Fruit fly (Drosophila melanogaster) whole organism, embryonic: Measurements from ENCODE around the gene CG16749.

Experiments
- Antp ChIP-seq: fragments of 200-800 bp; sonication (Bioruptor generic); optimal IDR thresholded peaks from 3 replicates; lab custom pipeline; 2016; ENCODE audit warnings: missing biosample characterization, missing genetic modification characterization
- CG10209 ChIP-seq: fragments of 200-800 bp; sonication (Bioruptor generic); optimal IDR thresholded peaks from 3 replicates; lab custom pipeline; 2017; ENCODE audit warnings: missing biosample characterization, mild to moderate bottlenecking, missing genetic modification characterization, missing genetic modification reagents
- CG12219 ChIP-seq: fragments of 200-800 bp; sonication (Bioruptor generic); optimal IDR thresholded peaks from 3 replicates; lab custom pipeline; 2018; ENCODE audit warnings: missing biosample characterization, mild to moderate bottlenecking, missing genetic modification characterization
- CG12391 ChIP-seq: fragments of 200-800 bp; sonication (Bioruptor generic); optimal IDR thresholded peaks from 3 replicates; lab custom pipeline; 2018; ENCODE audit warnings: missing biosample characterization, mild to moderate bottlenecking, missing genetic modification characterization, moderate library complexity
- CG13424 ChIP-seq: fragments of 200-800 bp; sonication (Bioruptor generic); optimal IDR thresholded peaks from 2 replicates; lab custom pipeline; 2019; ENCODE audit warnings: missing biosample characterization, mild to moderate bottlenecking, missing genetic modification characterization, moderate library complexity
- CG13894 ChIP-seq: fragments of 200-800 bp; sonication (Bioruptor generic); optimal IDR thresholded peaks from 3 replicates; lab custom pipeline; 2018; ENCODE audit warnings: missing biosample characterization, mild to moderate bottlenecking, missing genetic modification characterization, moderate library complexity
- CG14667 ChIP-seq: fragments of 200-800 bp; sonication (Bioruptor generic); IDR thresholded peaks from 2 replicates; pipeline ENCODE4 v1.3.6; 2022; ENCODE audit warnings: missing biosample characterization, missing genetic modification characterization
- CG14710 ChIP-seq: fragments of 200-800 bp; sonication (Bioruptor generic); optimal IDR thresholded peaks from 3 replicates; lab custom pipeline; 2019; ENCODE audit warnings: missing biosample characterization, mild to moderate bottlenecking, missing genetic modification characterization, moderate library complexity
- CG15269 ChIP-seq: fragments of 200-800 bp; sonication (Bioruptor generic); optimal IDR thresholded peaks from 2 replicates; lab custom pipeline; 2018; ENCODE audit warnings: missing biosample characterization, mild to moderate bottlenecking, missing genetic modification characterization, moderate library complexity
- CG17612 ChIP-seq: fragments of 200-800 bp; sonication (Bioruptor generic); IDR thresholded peaks from 2 replicates; pipeline ENCODE4 v1.3.6; 2022; ENCODE audit warnings: missing biosample characterization, missing genetic modification characterization
- CG17802 ChIP-seq: fragments of 200-800 bp; sonication (Bioruptor generic); optimal IDR thresholded peaks from 2 replicates; lab custom pipeline; 2018; ENCODE audit warnings: missing biosample characterization, mild to moderate bottlenecking, missing genetic modification characterization, moderate library complexity
- CG18262 ChIP-seq: fragments of 200-800 bp; optimal IDR thresholded peaks from 3 replicates; lab custom pipeline; 2019; ENCODE audit warnings: missing biosample characterization, mild to moderate bottlenecking, missing genetic modification characterization, moderate library complexity
- CG18599 ChIP-seq: fragments of 200-800 bp; sonication (Bioruptor generic); optimal IDR thresholded peaks from 3 replicates; lab custom pipeline; 2017; ENCODE audit warnings: missing biosample characterization, missing genetic modification characterization, mild to moderate bottlenecking, moderate library complexity, missing genetic modification reagents
- CG6813 ChIP-seq: fragments of 200-800 bp; sonication (Bioruptor generic); optimal IDR thresholded peaks from 2 replicates; lab custom pipeline; 2017; ENCODE audit warnings: missing biosample characterization, missing genetic modification characterization, mild to moderate bottlenecking, moderate library complexity, missing genetic modification reagents
- CG6854 ChIP-seq: fragments of 200-800 bp; sonication (Bioruptor generic); optimal IDR thresholded peaks from 3 replicates; lab custom pipeline; 2017; ENCODE audit warnings: missing biosample characterization, mild to moderate bottlenecking, missing genetic modification characterization
- Dp ChIP-seq: fragments of 200-800 bp; sonication (Bioruptor generic); optimal IDR thresholded peaks from 2 replicates; lab custom pipeline; 2018; ENCODE audit warnings: missing biosample characterization, mild to moderate bottlenecking, missing genetic modification characterization, moderate library complexity
- HmgZ ChIP-seq: fragments of 200-800 bp; sonication (Bioruptor generic); optimal IDR thresholded peaks from 2 replicates; lab custom pipeline; 2018; ENCODE audit warnings: missing biosample characterization, mild to moderate bottlenecking, missing genetic modification characterization
- Hmr ChIP-seq: fragments of 200-800 bp; sonication (Bioruptor generic); optimal IDR thresholded peaks from 3 replicates; lab custom pipeline; 2017; ENCODE audit warnings: mild to moderate bottlenecking, missing biosample characterization, missing genetic modification reagents, missing genetic modification characterization
- Hr78 ChIP-seq, 2 experiments: fragments of 200-800 bp in 1 of 2; fragments of >200 bp in 1 of 2; sonication (Bioruptor generic) in 1 of 2; optimal IDR thresholded peaks; 2 replicates each; lab custom pipeline; 2017 to 2019; ENCODE audit warnings: missing biosample characterization in 2 of 2, missing genetic modification characterization in 2 of 2, mild to moderate bottlenecking in 1 of 2, moderate library complexity in 1 of 2
- Kr ChIP-seq: fragments of 200-800 bp; sonication (Bioruptor generic); optimal IDR thresholded peaks from 2 replicates; lab custom pipeline; 2017; ENCODE audit warnings: missing biosample characterization, mild to moderate bottlenecking, missing genetic modification characterization
- Lhr ChIP-seq: fragments of 200-800 bp; sonication (Bioruptor generic); optimal IDR thresholded peaks from 3 replicates; lab custom pipeline; 2017; ENCODE audit warnings: mild to moderate bottlenecking, missing biosample characterization, missing genetic modification reagents, missing genetic modification characterization
- Mrtf ChIP-seq: fragments of 200-800 bp; sonication (Bioruptor generic); IDR thresholded peaks from 3 replicates; pipeline ENCODE4 v1.3.6; 2022; ENCODE audit warnings: missing biosample characterization, missing genetic modification characterization
- Ravus ChIP-seq: fragments of 200-800 bp; sonication (Bioruptor generic); IDR thresholded peaks from 2 replicates; pipeline ENCODE4 v1.3.6; 2022; ENCODE audit warnings: missing biosample characterization, missing genetic modification characterization
- Rfx ChIP-seq: fragments of 200-800 bp; sonication (Bioruptor generic); IDR thresholded peaks from 2 replicates; pipeline ENCODE4 v1.3.6; 2022; ENCODE audit warnings: missing biosample characterization, missing genetic modification characterization
- Ssrp ChIP-seq: fragments of 200-800 bp; sonication (Bioruptor generic); optimal IDR thresholded peaks from 2 replicates; lab custom pipeline; 2018; ENCODE audit warnings: missing biosample characterization, mild to moderate bottlenecking, missing genetic modification characterization, moderate library complexity
- Xbp1 ChIP-seq: fragments of 200-800 bp; sonication (Bioruptor generic); optimal IDR thresholded peaks from 3 replicates; lab custom pipeline; 2016; ENCODE audit warnings: missing biosample characterization, mild to moderate bottlenecking, missing genetic modification characterization
- cad ChIP-seq: fragments of >200 bp; optimal IDR thresholded peaks from 2 replicates; lab custom pipeline; 2017; ENCODE audit warnings: missing biosample characterization, missing genetic modification characterization
- cg ChIP-seq: fragments of 200-800 bp; sonication (Bioruptor generic); optimal IDR thresholded peaks from 3 replicates; lab custom pipeline; 2019; ENCODE audit warnings: missing biosample characterization, mild to moderate bottlenecking, missing genetic modification characterization, moderate library complexity
- chinmo ChIP-seq: fragments of 200-800 bp; sonication (Bioruptor generic); IDR thresholded peaks from 4 replicates; pipeline ENCODE4 v1.3.6; 2022; ENCODE audit warnings: missing biosample characterization, missing genetic modification characterization; ENCODE audit not compliant: partially characterized antibody
- dm ChIP-seq: fragments of 200-800 bp; sonication (Bioruptor generic); optimal IDR thresholded peaks from 3 replicates; lab custom pipeline; 2016; ENCODE audit warnings: missing biosample characterization, missing genetic modification characterization
- ems ChIP-seq: fragments of 200-800 bp; sonication (Bioruptor generic); optimal IDR thresholded peaks from 3 replicates; lab custom pipeline; 2016; ENCODE audit warnings: missing biosample characterization, missing genetic modification characterization
- fd102C ChIP-seq: fragments of 200-800 bp; sonication (Bioruptor generic); optimal IDR thresholded peaks from 2 replicates; lab custom pipeline; 2018; ENCODE audit warnings: missing biosample characterization, mild to moderate bottlenecking, missing genetic modification characterization, moderate library complexity
- gsb-n ChIP-seq: fragments of 200-800 bp; sonication (Bioruptor generic); optimal IDR thresholded peaks from 3 replicates; lab custom pipeline; 2018; ENCODE audit warnings: missing biosample characterization, mild to moderate bottlenecking, missing genetic modification characterization
- her ChIP-seq: fragments of 200-800 bp; sonication (Bioruptor generic); optimal IDR thresholded peaks from 2 replicates; lab custom pipeline; 2016; ENCODE audit warnings: missing biosample characterization, missing genetic modification characterization
- hkb ChIP-seq, 2 experiments: fragments of 200-800 bp in 1 of 2; fragments of >200 bp in 1 of 2; sonication (Bioruptor generic) in 1 of 2; IDR thresholded peaks in 1 of 2; optimal IDR thresholded peaks in 1 of 2; 2 replicates each; pipeline versions ENCODE4 v1.3.6 to Lab custom; 2017 to 2022; ENCODE audit warnings: missing biosample characterization in 1 of 2, missing genetic modification characterization in 1 of 2
- insv ChIP-seq, 2 experiments: fragments of 200-800 bp; sonication (Bioruptor generic); optimal IDR thresholded peaks; 3 replicates each; lab custom pipeline; 2016 to 2018; ENCODE audit warnings: missing biosample characterization in 2 of 2, missing genetic modification characterization in 2 of 2
- knrl ChIP-seq: fragments of 200-800 bp; sonication (Bioruptor generic); IDR thresholded peaks from 3 replicates; pipeline ENCODE4 v1.3.6; 2022; ENCODE audit warnings: missing biosample characterization, missing genetic modification characterization; ENCODE audit not compliant: partially characterized antibody
- otp ChIP-seq: fragments of 200-800 bp; sonication (Bioruptor generic); IDR thresholded peaks from 3 replicates; pipeline ENCODE4, ENCODE4 v1.3.6; 2022; ENCODE audit warnings: missing biosample characterization, missing genetic modification characterization
- pita ChIP-seq: fragments of 200-800 bp; sonication (Bioruptor generic); optimal IDR thresholded peaks from 2 replicates; lab custom pipeline; 2017; ENCODE audit warnings: missing biosample characterization, mild to moderate bottlenecking, missing genetic modification characterization
- pum ChIP-seq: fragments of 200-800 bp; sonication (Bioruptor generic); optimal IDR thresholded peaks from 2 replicates; lab custom pipeline; 2016; ENCODE audit warnings: missing biosample characterization, missing genetic modification characterization
- ranshi ChIP-seq: fragments of 200-800 bp; sonication (Bioruptor generic); IDR thresholded peaks from 2 replicates; pipeline ENCODE4 v1.3.6; 2022; ENCODE audit warnings: missing biosample characterization, missing genetic modification characterization
- sd ChIP-seq: fragments of 200-800 bp; sonication (Bioruptor generic); optimal IDR thresholded peaks from 3 replicates; lab custom pipeline; 2018; ENCODE audit warnings: missing biosample characterization, mild to moderate bottlenecking, missing genetic modification characterization, moderate library complexity
- slou ChIP-seq: fragments of 200-800 bp; sonication (Bioruptor generic); optimal IDR thresholded peaks from 3 replicates; lab custom pipeline; 2016; ENCODE audit warnings: missing biosample characterization, missing genetic modification characterization
- sqz ChIP-seq: fragments of 200-800 bp; sonication (Bioruptor generic); optimal IDR thresholded peaks from 3 replicates; lab custom pipeline; 2018; ENCODE audit warnings: missing biosample characterization, mild to moderate bottlenecking, missing genetic modification characterization
- tgo ChIP-seq: fragments of 200-800 bp; sonication (Bioruptor generic); IDR thresholded peaks from 3 replicates; pipeline ENCODE4 v1.3.6; 2022; ENCODE audit warnings: missing biosample characterization, missing genetic modification characterization
- ttk ChIP-seq: fragments of 200-800 bp; sonication (Bioruptor generic); IDR thresholded peaks from 2 replicates; pipeline ENCODE4 v2.1.2; 2022; ENCODE audit warnings: missing biosample characterization, missing genetic modification characterization
- tup ChIP-seq: fragments of 200-800 bp; sonication (Bioruptor generic); optimal IDR thresholded peaks from 2 replicates; lab custom pipeline; 2016; ENCODE audit warnings: missing biosample characterization, mild to moderate bottlenecking, missing genetic modification characterization, moderate library complexity

The CG16749 gene

DNA sequence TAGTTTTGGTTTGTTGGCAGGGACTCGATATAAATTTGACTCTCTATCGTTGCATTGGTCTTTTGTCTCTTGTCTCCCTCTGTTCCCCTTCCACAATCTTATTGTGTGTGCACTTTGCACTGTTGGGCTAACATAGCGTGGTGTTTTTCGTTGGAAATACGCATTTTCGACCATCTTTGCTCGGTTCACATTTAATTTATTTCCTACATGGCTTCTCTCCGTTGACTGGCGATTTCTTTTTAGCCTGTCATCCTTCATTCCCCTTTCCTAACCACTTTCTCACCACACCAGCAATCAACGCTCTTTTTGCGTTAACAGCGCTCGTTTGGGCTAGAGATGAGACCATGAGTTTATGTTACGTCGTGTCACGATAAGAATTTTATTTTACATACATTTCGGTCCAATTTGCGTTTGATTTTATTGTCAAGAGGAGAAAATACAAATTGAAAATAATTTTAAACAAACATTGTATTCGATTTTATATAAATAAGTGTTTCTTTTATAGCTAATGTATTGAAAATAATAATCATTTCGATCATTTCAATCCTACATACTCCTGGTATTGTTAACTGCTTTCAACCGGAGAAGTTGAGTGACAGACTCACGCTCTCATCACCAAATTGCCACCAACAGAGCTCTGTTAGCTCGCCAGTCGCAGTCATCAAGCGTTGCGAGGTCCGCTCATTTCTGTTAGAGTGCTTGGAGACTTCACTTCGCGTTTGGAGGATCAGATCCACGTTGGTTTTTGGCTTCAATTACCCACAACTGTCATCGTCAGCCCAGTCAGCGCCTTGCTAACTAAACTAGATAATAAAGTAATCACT lies 9.7 kb upstream of the CG16749 start (continued):
- TF ChIP-seq insv (GFP tag; optimal IDR thresholded peaks at IDR 0.05; lab: Kevin White, UChicago) (peak in 1 of 2 experiments; percentile 72), Xbp1 (GFP tag; lab: Kevin White, UChicago) (peak; percentile 74), hkb (optimal IDR thresholded peaks at IDR 0.05; lab: Kevin White, UChicago) (no peak), hkb (GFP tag; IDR thresholded peaks at IDR 0.05; lab: Robert Waterston, UW) (peak; percentile 67), Mrtf (GFP tag; lab: Robert Waterston, UW) (peak; percentile 58; the same call in 1 of the 3 replicates), cad (GFP tag; lab: Kevin White, UChicago) (no peak), Hr78 (GFP tag; optimal IDR thresholded peaks at IDR 0.05; lab: Kevin White, UChicago) (peak in 1 of 2 experiments; percentile 63), CG18599 (GFP tag; lab: Kevin White, UChicago) (peak; percentile 89), CG15269 (tag; lab: Kevin White, UChicago) (peak; percentile 84), Lhr (GFP tag; lab: Kevin White, UChicago) (peak; percentile 42), ems (peak; percentile 63), fd102C (peak; percentile 36), cg (GFP tag; lab: Kevin White, UChicago) (peak; percentile 17), otp (GFP tag; lab: Robert Waterston, UW) (peak; percentile 48; the same call in 1 of the 3 replicates), dm (GFP tag; lab: Kevin White, UChicago) (peak; percentile 13), CG10209 (peak; percentile 80), Dp (GFP tag; lab: Kevin White, UChicago) (no peak), CG13424 (peak; percentile 87), tgo (GFP tag; lab: Robert Waterston, UW) (peak; percentile 78), pita (GFP tag; lab: Kevin White, UChicago) (no peak), Kr (GFP tag; lab: Kevin White, UChicago) (no peak), CG6813 (GFP tag; lab: Kevin White, UChicago) (peak; percentile 60), sqz (GFP tag; lab: Kevin White, UChicago) (peak; percentile 75), CG18262 (tag; lab: Kevin White, UChicago) (peak; percentile 82), CG12391 (peak; percentile 84), pum (peak; percentile 50), slou (GFP tag; lab: Kevin White, UChicago) (peak; percentile 44), knrl (GFP tag; lab: Robert Waterston, UW) (peak; percentile 92), ttk (GFP tag; lab: Robert Waterston, UW) (no peak), CG14667 (GFP tag; lab: Robert Waterston, UW) (no peak; the same call in 1 of the 2 replicates), ranshi (GFP tag; lab: Robert Waterston, UW) (peak; percentile 41; the same call in 1 of the 2 replicates), Ravus (GFP tag; lab: Robert Waterston, UW) (no peak), CG12219 (GFP tag; lab: Kevin White, UChicago) (peak; percentile 62), Hmr (peak; percentile 86), CG17802 (tag; lab: Kevin White, UChicago) (no peak), her (GFP tag; lab: Kevin White, UChicago) (peak; percentile 22), Ssrp (tag; lab: Kevin White, UChicago) (peak; percentile 57), sd (tag; lab: Kevin White, UChicago) (peak; percentile 66), CG17612 (GFP tag; lab: Robert Waterston, UW) (peak; percentile 29; the same call in 1 of the 2 replicates), CG13894 (tag; lab: Kevin White, UChicago) (peak; percentile 89), tup (GFP tag; lab: Kevin White, UChicago) (peak; percentile 25), chinmo (GFP tag; lab: Robert Waterston, UW) (peak; percentile 88; the same call in 3 of the 4 replicates), Antp (GFP tag; lab: Kevin White, UChicago) (peak; percentile 65), CG6854 (peak; percentile 81), CG14710 (tag; lab: Kevin White, UChicago) (peak; percentile 76), Rfx (peak; percentile 87), gsb-n (tag; lab: Kevin White, UChicago) (peak; percentile 52), HmgZ (tag; lab: Kevin White, UChicago) (peak; percentile 79)
